Fruit fly (Drosophila melanogaster) whole organism, embryonic: ENCODE data around the gene anchor.

ENCODE experiments used
- Ada2b ChIP-seq: fragments of 200-800 bp; sonication (Bioruptor generic); IDR thresholded peaks from 2 replicates; pipeline ENCODE4 v1.3.6; 2022; ENCODE audit warnings: missing biosample characterization, missing genetic modification characterization
- Awh ChIP-seq: fragments of 200-800 bp; sonication (Bioruptor generic); IDR thresholded peaks from 2 replicates; pipeline ENCODE4, ENCODE4 v1.3.6; 2022; ENCODE audit warnings: missing biosample characterization, missing genetic modification characterization
- B-H1 ChIP-seq: fragments of 200-800 bp; sonication (Bioruptor generic); IDR thresholded peaks from 3 replicates; pipeline ENCODE4 v1.3.6; 2022; ENCODE audit warnings: missing biosample characterization, missing genetic modification characterization
- Bdp1 ChIP-seq: fragments of 200-800 bp; sonication (Bioruptor generic); optimal IDR thresholded peaks from 3 replicates; lab custom pipeline; 2016; ENCODE audit warnings: missing biosample characterization, missing genetic modification characterization
- CG11696 ChIP-seq: fragments of 200-800 bp; sonication (Bioruptor generic); IDR thresholded peaks from 2 replicates; pipeline ENCODE4 v1.3.6; 2022; ENCODE audit warnings: missing biosample characterization, missing genetic modification characterization
- CG12236 ChIP-seq: fragments of 200-800 bp; sonication (Bioruptor generic); optimal IDR thresholded peaks from 2 replicates; lab custom pipeline; 2016; ENCODE audit warnings: missing biosample characterization, missing genetic modification characterization
- CG14014 ChIP-seq: fragments of 200-800 bp; sonication (Bioruptor generic); IDR thresholded peaks from 2 replicates; pipeline ENCODE4 v1.3.6; 2022; ENCODE audit warnings: missing biosample characterization, missing genetic modification characterization
- CG14667 ChIP-seq: fragments of 200-800 bp; sonication (Bioruptor generic); IDR thresholded peaks from 2 replicates; pipeline ENCODE4 v1.3.6; 2022; ENCODE audit warnings: missing biosample characterization, missing genetic modification characterization
- CG15073 ChIP-seq: fragments of 200-800 bp; sonication (Bioruptor generic); optimal IDR thresholded peaks from 2 replicates; lab custom pipeline; 2016; ENCODE audit warnings: missing biosample characterization, missing genetic modification characterization
- CG15269 ChIP-seq: fragments of 200-800 bp; sonication (Bioruptor generic); optimal IDR thresholded peaks from 2 replicates; lab custom pipeline; 2018; ENCODE audit warnings: missing biosample characterization, mild to moderate bottlenecking, missing genetic modification characterization, moderate library complexity
- CG15514 ChIP-seq: fragments of 200-800 bp; sonication (Bioruptor generic); optimal IDR thresholded peaks from 3 replicates; lab custom pipeline; 2017; ENCODE audit warnings: missing biosample characterization, missing genetic modification characterization, mild to moderate bottlenecking, moderate library complexity, missing genetic modification reagents
- CG1603 ChIP-seq: fragments of 200-800 bp; sonication (Bioruptor generic); optimal IDR thresholded peaks from 2 replicates; lab custom pipeline; 2019; ENCODE audit warnings: missing biosample characterization, mild to moderate bottlenecking, missing genetic modification characterization, moderate library complexity
- CG17361 ChIP-seq: fragments of 200-800 bp; sonication (Bioruptor generic); IDR thresholded peaks from 3 replicates; pipeline ENCODE4 v1.3.6; 2022; ENCODE audit warnings: missing biosample characterization, missing genetic modification characterization
- CG18476 ChIP-seq: fragments of 200-800 bp; sonication (Bioruptor generic); optimal IDR thresholded peaks from 2 replicates; lab custom pipeline; 2016; ENCODE audit warnings: missing biosample characterization, mild to moderate bottlenecking, missing genetic modification characterization
- CG18599 ChIP-seq: fragments of 200-800 bp; sonication (Bioruptor generic); optimal IDR thresholded peaks from 3 replicates; lab custom pipeline; 2017; ENCODE audit warnings: missing biosample characterization, missing genetic modification characterization, mild to moderate bottlenecking, moderate library complexity, missing genetic modification reagents
- CG18764 ChIP-seq: fragments of 200-800 bp; sonication (Bioruptor generic); optimal IDR thresholded peaks from 3 replicates; lab custom pipeline; 2016; ENCODE audit warnings: missing biosample characterization, missing genetic modification characterization
- CG3407 ChIP-seq: fragments of 200-800 bp; sonication (Bioruptor generic); optimal IDR thresholded peaks from 2 replicates; lab custom pipeline; 2018; ENCODE audit warnings: missing biosample characterization, mild to moderate bottlenecking, missing genetic modification characterization
- CG34224 ChIP-seq: fragments of 200-800 bp; sonication (Bioruptor generic); IDR thresholded peaks from 3 replicates; pipeline ENCODE4 v1.3.6; 2022; ENCODE audit warnings: missing biosample characterization, missing genetic modification characterization; ENCODE audit not compliant: partially characterized antibody
- CG3838 ChIP-seq: fragments of 200-800 bp; sonication (Bioruptor generic); optimal IDR thresholded peaks from 3 replicates; lab custom pipeline; 2016; ENCODE audit warnings: missing biosample characterization, missing genetic modification characterization
- CG6175 ChIP-seq: fragments of 200-800 bp; sonication (Bioruptor generic); IDR thresholded peaks from 3 replicates; pipeline ENCODE4 v1.3.6; 2022; ENCODE audit warnings: missing biosample characterization, missing genetic modification characterization
- CG8089 ChIP-seq: fragments of 200-800 bp; sonication (Bioruptor generic); optimal IDR thresholded peaks from 3 replicates; lab custom pipeline; 2016; ENCODE audit warnings: missing biosample characterization, missing genetic modification characterization
- CG9817 ChIP-seq: fragments of 200-800 bp; sonication (Bioruptor generic); optimal IDR thresholded peaks from 2 replicates; lab custom pipeline; 2018; ENCODE audit warnings: missing biosample characterization, mild to moderate bottlenecking, missing genetic modification characterization, moderate library complexity
- CrebB ChIP-seq: fragments of 200-800 bp; sonication (Bioruptor generic); optimal IDR thresholded peaks from 3 replicates; lab custom pipeline; 2018; ENCODE audit warnings: missing biosample characterization, mild to moderate bottlenecking, missing genetic modification characterization
- D19A ChIP-seq: fragments of 200-800 bp; optimal IDR thresholded peaks from 3 replicates; lab custom pipeline; 2019; ENCODE audit warnings: missing biosample characterization, mild to moderate bottlenecking, missing genetic modification characterization, moderate library complexity
- Dfd ChIP-seq, 2 experiments: fragments of >200 bp; optimal IDR thresholded peaks; 2 replicates each; lab custom pipeline; 2017; ENCODE audit warnings: missing biosample characterization in 2 of 2, missing genetic modification characterization in 2 of 2
- H15 ChIP-seq: fragments of 200-800 bp; sonication (Bioruptor generic); IDR thresholded peaks from 3 replicates; pipeline ENCODE4 v1.3.6; 2022; ENCODE audit warnings: missing biosample characterization, missing genetic modification characterization
- H2.0 ChIP-seq: fragments of 200-800 bp; sonication (Bioruptor generic); IDR thresholded peaks from 2 replicates; pipeline ENCODE4 v1.3.6; 2022; ENCODE audit warnings: missing biosample characterization, missing genetic modification characterization
- Mrtf ChIP-seq: fragments of 200-800 bp; sonication (Bioruptor generic); IDR thresholded peaks from 3 replicates; pipeline ENCODE4 v1.3.6; 2022; ENCODE audit warnings: missing biosample characterization, missing genetic modification characterization
- NC2β ChIP-seq: fragments of 200-800 bp; sonication (Bioruptor generic); optimal IDR thresholded peaks from 2 replicates; lab custom pipeline; 2016; ENCODE audit warnings: missing biosample characterization, missing genetic modification characterization
- Pdp1 ChIP-seq, 2 experiments: fragments of 200-800 bp; sonication (Bioruptor generic); optimal IDR thresholded peaks; 3 replicates each; lab custom pipeline; 2016; ENCODE audit warnings: missing biosample characterization in 2 of 2, missing genetic modification characterization in 2 of 2, mild to moderate bottlenecking in 1 of 2, moderate library complexity in 1 of 2
- Ravus ChIP-seq: fragments of 200-800 bp; sonication (Bioruptor generic); IDR thresholded peaks from 2 replicates; pipeline ENCODE4 v1.3.6; 2022; ENCODE audit warnings: missing biosample characterization, missing genetic modification characterization
- Scr ChIP-seq: fragments of 200-800 bp; sonication (Bioruptor generic); IDR thresholded peaks from 2 replicates; pipeline ENCODE4 v1.3.6; 2022; ENCODE audit warnings: missing biosample characterization, missing genetic modification characterization; ENCODE audit not compliant: partially characterized antibody
- Side ChIP-seq: fragments of 200-800 bp; sonication (Bioruptor generic); optimal IDR thresholded peaks from 2 replicates; lab custom pipeline; 2016; ENCODE audit warnings: missing biosample characterization, missing genetic modification characterization
- Six4 ChIP-seq: fragments of 200-800 bp; sonication (Bioruptor generic); optimal IDR thresholded peaks from 2 replicates; lab custom pipeline; 2016; ENCODE audit warnings: missing biosample characterization, missing genetic modification characterization
- abd-A ChIP-seq: fragments of 200-800 bp; sonication (Bioruptor generic); optimal IDR thresholded peaks from 3 replicates; lab custom pipeline; 2019; ENCODE audit warnings: missing biosample characterization, mild to moderate bottlenecking, missing genetic modification characterization, moderate library complexity
- cato ChIP-seq: fragments of 200-800 bp; sonication (Bioruptor generic); optimal IDR thresholded peaks from 2 replicates; lab custom pipeline; 2016; ENCODE audit warnings: missing biosample characterization, missing genetic modification characterization, borderline replicate concordance
- chinmo ChIP-seq: fragments of 200-800 bp; sonication (Bioruptor generic); IDR thresholded peaks from 4 replicates; pipeline ENCODE4 v1.3.6; 2022; ENCODE audit warnings: missing biosample characterization, missing genetic modification characterization; ENCODE audit not compliant: partially characterized antibody
- ftz-f1 ChIP-seq: fragments of 200-800 bp; sonication (Bioruptor generic); optimal IDR thresholded peaks from 2 replicates; lab custom pipeline; 2016; ENCODE audit warnings: missing biosample characterization, missing genetic modification characterization
- her ChIP-seq: fragments of 200-800 bp; sonication (Bioruptor generic); optimal IDR thresholded peaks from 2 replicates; lab custom pipeline; 2016; ENCODE audit warnings: missing biosample characterization, missing genetic modification characterization
- lmd ChIP-seq: fragments of 200-800 bp; sonication (Bioruptor generic); IDR thresholded peaks from 2 replicates; pipeline ENCODE4 v1.3.6; 2022; ENCODE audit warnings: missing biosample characterization, missing genetic modification characterization
- peb ChIP-seq: fragments of 200-800 bp; sonication (Bioruptor generic); IDR thresholded peaks from 2 replicates; pipeline ENCODE4 v1.3.6; 2022; ENCODE audit warnings: missing biosample characterization, missing genetic modification characterization
- pros ChIP-seq: fragments of 200-800 bp; sonication (Bioruptor generic); optimal IDR thresholded peaks from 3 replicates; lab custom pipeline; 2019; ENCODE audit warnings: missing biosample characterization, mild to moderate bottlenecking, missing genetic modification characterization, moderate library complexity
- pum ChIP-seq: fragments of 200-800 bp; sonication (Bioruptor generic); optimal IDR thresholded peaks from 2 replicates; lab custom pipeline; 2016; ENCODE audit warnings: missing biosample characterization, missing genetic modification characterization
- sd ChIP-seq: fragments of 200-800 bp; sonication (Bioruptor generic); optimal IDR thresholded peaks from 3 replicates; lab custom pipeline; 2018; ENCODE audit warnings: missing biosample characterization, mild to moderate bottlenecking, missing genetic modification characterization, moderate library complexity
- seq ChIP-seq: fragments of 200-800 bp; sonication (Bioruptor generic); IDR thresholded peaks from 2 replicates; pipeline ENCODE4 v1.3.6; 2022; ENCODE audit warnings: missing biosample characterization, missing genetic modification characterization
- shn ChIP-seq: fragments of 200-800 bp; sonication (Bioruptor generic); optimal IDR thresholded peaks from 3 replicates; lab custom pipeline; 2016; ENCODE audit warnings: missing biosample characterization, missing genetic modification characterization
- sim ChIP-seq: fragments of 200-800 bp; sonication (Bioruptor generic); IDR thresholded peaks from 2 replicates; pipeline ENCODE4 v1.3.6; 2022; ENCODE audit warnings: missing biosample characterization, missing genetic modification characterization
- slbo ChIP-seq: fragments of 200-800 bp; sonication (Bioruptor generic); IDR thresholded peaks from 2 replicates; pipeline ENCODE4 v1.3.6; 2022; ENCODE audit warnings: missing biosample characterization, missing genetic modification characterization
- sob ChIP-seq: fragments of 200-800 bp; sonication (Bioruptor generic); IDR thresholded peaks from 2 replicates; pipeline ENCODE4 v1.3.6; 2022; ENCODE audit warnings: missing biosample characterization, missing genetic modification characterization
- ssp ChIP-seq: fragments of 200-800 bp; sonication (Bioruptor generic); IDR thresholded peaks from 2 replicates; pipeline ENCODE4 v1.3.6; 2022; ENCODE audit warnings: missing biosample characterization, missing genetic modification characterization
- wek ChIP-seq: fragments of 200-800 bp; sonication (Bioruptor generic); optimal IDR thresholded peaks from 3 replicates; lab custom pipeline; 2018; ENCODE audit warnings: missing biosample characterization, mild to moderate bottlenecking, missing genetic modification characterization, moderate library complexity
- yki ChIP-seq: fragments of >200 bp; optimal IDR thresholded peaks from 3 replicates; lab custom pipeline; 2018

Gene anchor

DNA sequence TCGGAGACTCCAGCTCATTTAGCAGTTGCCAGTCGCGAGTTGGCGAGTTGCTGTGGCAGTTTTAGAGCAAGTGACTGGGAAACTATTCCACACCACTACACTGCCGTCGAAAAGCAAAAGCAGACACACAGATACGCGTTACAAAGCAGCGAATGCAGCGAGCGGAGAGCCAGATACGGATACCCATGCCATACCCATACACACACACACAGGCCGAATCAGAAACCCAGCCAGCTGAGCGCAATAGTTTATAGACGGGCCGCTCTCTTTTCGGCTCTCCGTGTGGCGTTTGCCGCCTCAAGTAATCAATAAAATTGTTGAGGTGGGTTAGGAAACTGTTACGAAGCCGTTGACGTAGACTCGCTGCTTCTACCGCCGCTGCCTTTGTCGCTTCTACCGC, 47.8 kb upstream of the anchor start (continued):
- TF ChIP-seq CG9817 (tag; lab: Kevin White, UChicago) = no peak
- no peak for TF ChIP-seq Mrtf (GFP tag; lab: Robert Waterston, UW)
- TF ChIP-seq Pdp1 (GFP tag; optimal IDR thresholded peaks at IDR 0.05; lab: Kevin White, UChicago) = peak in 1 of 2 experiments; percentile 83
- no peak for TF ChIP-seq sim (GFP tag; lab: Robert Waterston, UW)
- TF ChIP-seq CG1603 = no peak
- TF ChIP-seq cato = no peak
- TF ChIP-seq sob (GFP tag; lab: Robert Waterston, UW) = peak; percentile 7; the same call in 1 of the 2 replicates
- TF ChIP-seq CrebB (tag; lab: Kevin White, UChicago) = no peak
- no peak for TF ChIP-seq CG17361 (GFP tag; lab: Robert Waterston, UW)
- no peak for TF ChIP-seq peb (GFP tag; lab: Robert Waterston, UW)
- TF ChIP-seq CG8089 = no peak
- no peak for TF ChIP-seq CG3407 (GFP tag; lab: Kevin White, UChicago)
- TF ChIP-seq wek = no peak
- TF ChIP-seq CG18599 (GFP tag; lab: Kevin White, UChicago) = no peak
- TF ChIP-seq slbo (GFP tag; lab: Robert Waterston, UW) = 0 out of 2 replicates have a peak, but pooled peaks have one; percentile 4
- TF ChIP-seq pum (GFP tag; lab: Kevin White, UChicago) = no peak
- peak; percentile 97; the same call in 3 of the 4 replicates for TF ChIP-seq chinmo
- no peak for TF ChIP-seq D19A (tag; lab: Kevin White, UChicago)
- peak; percentile 71; the same call in 2 of the 3 replicates for TF ChIP-seq CG6175
- no peak for TF ChIP-seq CG3838 (GFP tag; lab: Kevin White, UChicago)
- no peak for TF ChIP-seq H2.0
- peak; percentile 47 for TF ChIP-seq sd
- no peak for TF ChIP-seq CG15514 (GFP tag; lab: Kevin White, UChicago)
- peak; percentile 17 for TF ChIP-seq yki (lab: Kevin White, UChicago)
- TF ChIP-seq CG14014 (GFP tag; lab: Robert Waterston, UW) = no peak
- no peak for TF ChIP-seq CG12236 (GFP tag; lab: Kevin White, UChicago)
- TF ChIP-seq Ada2b (GFP tag; lab: Robert Waterston, UW) = no peak
- no peak for TF ChIP-seq B-H1 (GFP tag; lab: Robert Waterston, UW)
- TF ChIP-seq ftz-f1 (GFP tag; lab: Kevin White, UChicago) = peak; percentile 9
- TF ChIP-seq CG14667 = no peak
- no peak for TF ChIP-seq her (GFP tag; lab: Kevin White, UChicago)
- TF ChIP-seq seq (GFP tag; lab: Robert Waterston, UW) = no peak
- TF ChIP-seq Ravus (GFP tag; lab: Robert Waterston, UW) = no peak
- no peak for TF ChIP-seq NC2β (GFP tag; lab: Kevin White, UChicago)
- TF ChIP-seq Six4 (GFP tag; lab: Kevin White, UChicago) = no peak
- no peak for TF ChIP-seq ssp (GFP tag; lab: Robert Waterston, UW)
- no peak for TF ChIP-seq shn (GFP tag; lab: Kevin White, UChicago)
- no peak for TF ChIP-seq CG18476
- no peak for TF ChIP-seq Awh (GFP tag; lab: Robert Waterston, UW)
- TF ChIP-seq pros (GFP tag; lab: Kevin White, UChicago) = no peak
- TF ChIP-seq CG11696 (GFP tag; lab: Robert Waterston, UW) = no peak
- peak; percentile 46 for TF ChIP-seq CG15269 (tag; lab: Kevin White, UChicago)
- peak; percentile 42; the same call in 2 of the 3 replicates for TF ChIP-seq CG34224 (GFP tag; lab: Robert Waterston, UW)
- TF ChIP-seq Side = no peak
- TF ChIP-seq Dfd (GFP tag; optimal IDR thresholded peaks at IDR 0.05; lab: Kevin White, UChicago) = no peak
- no peak for TF ChIP-seq CG18764 (GFP tag; lab: Kevin White, UChicago)
- TF ChIP-seq Bdp1 = no peak
- no peak for TF ChIP-seq abd-A
- no peak for TF ChIP-seq H15 (GFP tag; lab: Robert Waterston, UW)
- no peak for TF ChIP-seq Scr
- no peak for TF ChIP-seq CG15073 (GFP tag; lab: Kevin White, UChicago)
- no peak for TF ChIP-seq lmd (GFP tag; lab: Robert Waterston, UW)
